Worm (Caenorhabditis elegans) whole organism, mixed stage, embryonic: ENCODE data around the gene C30A5.10.

Source experiments
- bed-3 ChIP-seq: fragments of 200-800 bp; sonication (Bioruptor generic); optimal IDR thresholded peaks from 3 replicates; lab custom pipeline; 2018; ENCODE audit warnings: mild to moderate bottlenecking, missing genetic modification characterization, moderate library complexity, missing compliant biosample characterization
- blmp-1 ChIP-seq: fragments of 150-350 bp; optimal IDR thresholded peaks from 2 replicates; lab custom pipeline; 2014; ENCODE audit warnings: missing biosample characterization, missing genetic modification characterization
- ceh-39 ChIP-seq: fragments of 150-350 bp; optimal IDR thresholded peaks from 2 replicates; lab custom pipeline; 2014; ENCODE audit warnings: missing biosample characterization, missing genetic modification characterization
- ceh-43 ChIP-seq: fragments of 200-800 bp; sonication (Bioruptor generic); optimal IDR thresholded peaks from 2 replicates; lab custom pipeline; 2018; ENCODE audit warnings: mild to moderate bottlenecking, missing genetic modification characterization, moderate library complexity, missing compliant biosample characterization
- ceh-83 ChIP-seq: fragments of 200-800 bp; sonication (Bioruptor generic); optimal IDR thresholded peaks from 2 replicates; lab custom pipeline; 2018; ENCODE audit warnings: mild to moderate bottlenecking, missing genetic modification characterization, missing compliant biosample characterization
- ces-1 ChIP-seq: fragments of 150-350 bp; optimal IDR thresholded peaks from 2 replicates; lab custom pipeline; 2014; ENCODE audit warnings: missing biosample characterization, missing genetic modification reagents, missing genetic modification characterization
- cnd-1 ChIP-seq: fragments of 200-800 bp; sonication (Bioruptor generic); optimal IDR thresholded peaks from 2 replicates; lab custom pipeline; 2018; ENCODE audit warnings: mild to moderate bottlenecking, missing genetic modification characterization, missing compliant biosample characterization
- elt-1 ChIP-seq: sonication (generic microtip); optimal IDR thresholded peaks from 2 replicates; lab custom pipeline; 2017; ENCODE audit warnings: missing genetic modification characterization, mild to moderate bottlenecking, missing compliant biosample characterization, antibody characterized with exemption, moderate library complexity, borderline replicate concordance; ENCODE audit not compliant: insufficient read depth
- elt-3 ChIP-seq: fragments of 150-350 bp; optimal IDR thresholded peaks from 2 replicates; lab custom pipeline; 2014; ENCODE audit warnings: missing biosample characterization, missing genetic modification characterization
- flh-1 ChIP-seq: fragments of 200-800 bp; sonication (Bioruptor generic); optimal IDR thresholded peaks from 2 replicates; lab custom pipeline; 2018; ENCODE audit warnings: mild to moderate bottlenecking, missing genetic modification characterization, moderate library complexity, missing compliant biosample characterization
- hlh-1 ChIP-seq: fragments of 150-350 bp; optimal IDR thresholded peaks from 2 replicates; lab custom pipeline; 2014; ENCODE audit warnings: missing biosample characterization, missing genetic modification reagents, missing genetic modification characterization
- lin-13 ChIP-seq: fragments of 150-350 bp; optimal IDR thresholded peaks from 2 replicates; lab custom pipeline; 2014; ENCODE audit warnings: missing biosample characterization, missing genetic modification characterization
- lin-32 ChIP-seq: fragments of 200-800 bp; sonication (Bioruptor generic); optimal IDR thresholded peaks from 2 replicates; lab custom pipeline; 2018; ENCODE audit warnings: mild to moderate bottlenecking, missing genetic modification characterization, missing compliant biosample characterization
- lsy-2 ChIP-seq: fragments of 150-350 bp; optimal IDR thresholded peaks from 2 replicates; lab custom pipeline; 2014; ENCODE audit warnings: missing biosample characterization, missing genetic modification characterization
- mab-5 ChIP-seq: fragments of 150-350 bp; optimal IDR thresholded peaks from 2 replicates; lab custom pipeline; 2014; ENCODE audit warnings: missing biosample characterization, missing genetic modification characterization
- mep-1 ChIP-seq: fragments of 150-350 bp; optimal IDR thresholded peaks from 2 replicates; lab custom pipeline; 2017; ENCODE audit warnings: missing biosample characterization, missing genetic modification reagents, missing genetic modification characterization, inconsistent platforms
- mls-2 ChIP-seq: sonication (generic microtip); optimal IDR thresholded peaks from 2 replicates; lab custom pipeline; 2016; ENCODE audit warnings: mild to moderate bottlenecking, missing genetic modification characterization, moderate library complexity, missing compliant biosample characterization
- nhr-12 ChIP-seq: fragments of 150-350 bp; optimal IDR thresholded peaks from 2 replicates; lab custom pipeline; 2014; ENCODE audit warnings: missing biosample characterization, missing genetic modification characterization
- nhr-2 ChIP-seq: fragments of 150-350 bp; optimal IDR thresholded peaks from 2 replicates; lab custom pipeline; 2014; ENCODE audit warnings: missing biosample characterization, missing genetic modification characterization
- nhr-237 ChIP-seq: fragments of 150-350 bp; optimal IDR thresholded peaks from 2 replicates; lab custom pipeline; 2014; ENCODE audit warnings: missing biosample characterization, missing genetic modification characterization
- nhr-76 ChIP-seq: sonication (generic microtip); optimal IDR thresholded peaks from 2 replicates; lab custom pipeline; 2017; ENCODE audit warnings: missing biosample characterization, missing genetic modification characterization
- pha-4 ChIP-seq: fragments of 150-350 bp; optimal IDR thresholded peaks from 2 replicates; lab custom pipeline; 2018; ENCODE audit warnings: missing biosample characterization, missing genetic modification reagents, missing genetic modification characterization
- sem-2 ChIP-seq: fragments of 200-800 bp; sonication (Bioruptor generic); optimal IDR thresholded peaks from 2 replicates; lab custom pipeline; 2018; ENCODE audit warnings: mild to moderate bottlenecking, missing genetic modification characterization, missing compliant biosample characterization
- snpc-4 ChIP-seq: fragments of 150-350 bp; optimal IDR thresholded peaks from 2 replicates; lab custom pipeline; 2014; ENCODE audit warnings: missing biosample characterization, missing genetic modification characterization
- sptf-1 ChIP-seq: sonication (generic microtip); optimal IDR thresholded peaks from 2 replicates; lab custom pipeline; 2017; ENCODE audit warnings: mild to moderate bottlenecking, missing genetic modification characterization, moderate library complexity, missing compliant biosample characterization
- tbx-8 ChIP-seq: fragments of 200-800 bp; sonication (Bioruptor generic); optimal IDR thresholded peaks from 2 replicates; lab custom pipeline; 2018; ENCODE audit warnings: mild to moderate bottlenecking, missing genetic modification characterization, moderate library complexity, missing compliant biosample characterization
- unc-120 ChIP-seq: sonication (generic microtip); optimal IDR thresholded peaks from 2 replicates; lab custom pipeline; 2017; ENCODE audit warnings: missing genetic modification characterization, missing compliant biosample characterization; ENCODE audit not compliant: poor library complexity, severe bottlenecking
- unc-39 ChIP-seq: fragments of 150-350 bp; optimal IDR thresholded peaks from 2 replicates; lab custom pipeline; 2014; ENCODE audit warnings: missing biosample characterization, missing genetic modification characterization
- unc-62 ChIP-seq: fragments of 150-350 bp; optimal IDR thresholded peaks from 2 replicates; lab custom pipeline; 2014; ENCODE audit warnings: missing biosample characterization, missing genetic modification reagents, missing genetic modification characterization
- zip-8 ChIP-seq: fragments of 150-350 bp; optimal IDR thresholded peaks from 2 replicates; lab custom pipeline; 2014; ENCODE audit warnings: missing biosample characterization, missing genetic modification characterization

C30A5.10 gene

ce11 chrIII:8199060-8199459, 10.6 kb downstream of the C30A5.10 start:
- TF ChIP-seq pha-4 (no peak), mab-5 (tag; lab: Kevin White, UChicago) (no peak), blmp-1 (no peak), mep-1 (tag; lab: Kevin White, UChicago) (no peak), lsy-2 (tag; lab: Kevin White, UChicago) (no peak), sem-2 (GFP tag; lab: Kevin White, UChicago) (no peak), cnd-1 (tag; lab: Kevin White, UChicago) (no peak), elt-3 (tag; lab: Kevin White, UChicago) (no peak)
- TF ChIP-seq, all 35 proteins: peak for 0

ce11 chrIII:8191695-8192094, 18.0 kb downstream of the C30A5.10 start, which contains the start of gene C50C3.1:
Gene C50C3.1 (plus strand): TSS chrIII:8191995.
- TF ChIP-seq sem-2 (GFP tag; lab: Kevin White, UChicago) = no peak
- TF ChIP-seq tbx-8 = no peak
- no peak for TF ChIP-seq elt-1 (tag; lab: Kevin White, UChicago)
- TF ChIP-seq, all 35 proteins: peak for 0

ce11 chrIII:8190505-8190904, 19.2 kb downstream of the C30A5.10 start, which contains the start of gene C50C3.19:
Gene C50C3.19 (plus strand): TSS chrIII:8190805.
- TF ChIP-seq bed-3 (GFP tag; lab: Kevin White, UChicago) (no peak), ces-1 (GFP tag; lab: Kevin White, UChicago) (no peak)

- TF ChIP-seq cnd-1 (tag; lab: Kevin White, UChicago) = no peak
- no peak for TF ChIP-seq zip-8 (tag; lab: Kevin White, UChicago)
- TF ChIP-seq nhr-2 (tag; lab: Kevin White, UChicago) = no peak
- no peak for TF ChIP-seq pha-4
- no peak for TF ChIP-seq mls-2
- TF ChIP-seq ceh-43 = no peak
These were observed 24.5 kb downstream of the C30A5.10 start for ce11 chrIII:8185130-8185529.

ce11 chrIII:8182573-8182972, 27.1 kb downstream of the C30A5.10 start:
- TF ChIP-seq ceh-43 = no peak
- TF ChIP-seq nhr-2 (tag; lab: Kevin White, UChicago) = no peak
- no peak for TF ChIP-seq flh-1 (GFP tag; lab: Kevin White, UChicago)
- no peak for TF ChIP-seq sem-2 (GFP tag; lab: Kevin White, UChicago)
- no peak for TF ChIP-seq elt-3 (tag; lab: Kevin White, UChicago)
- no peak for TF ChIP-seq tbx-8
- no peak for TF ChIP-seq mab-5 (tag; lab: Kevin White, UChicago)
- no peak for TF ChIP-seq nhr-12 (tag; lab: Kevin White, UChicago)
- TF ChIP-seq ceh-83 (GFP tag; lab: Kevin White, UChicago) = no peak
- TF ChIP-seq lin-32 (GFP tag; lab: Kevin White, UChicago) = no peak
- TF ChIP-seq lin-13 (tag; lab: Kevin White, UChicago) = no peak
- no peak for TF ChIP-seq ceh-39 (tag; lab: Kevin White, UChicago)

ce11 chrIII:8181581-8181980, 28.1 kb downstream of the C30A5.10 start, which contains the start of gene spc-2:
Gene spc-2 (plus strand): TSS chrIII:8181881.
- TF ChIP-seq sptf-1 = no peak
- no peak for TF ChIP-seq unc-120 (tag; lab: Kevin White, UChicago)
- no peak for TF ChIP-seq nhr-76 (tag; lab: Kevin White, UChicago)
- no peak for TF ChIP-seq flh-1 (GFP tag; lab: Kevin White, UChicago)
- TF ChIP-seq nhr-237 (tag; lab: Kevin White, UChicago) = no peak
- TF ChIP-seq mep-1 (tag; lab: Kevin White, UChicago) = no peak
- TF ChIP-seq unc-62 (GFP tag; lab: Kevin White, UChicago) = no peak
- TF ChIP-seq ces-1 (GFP tag; lab: Kevin White, UChicago) = no peak
- TF ChIP-seq lsy-2 (tag; lab: Kevin White, UChicago) = no peak
- TF ChIP-seq cnd-1 (tag; lab: Kevin White, UChicago) = no peak
- no peak for TF ChIP-seq ceh-83 (GFP tag; lab: Kevin White, UChicago)

- TF ChIP-seq unc-62 (GFP tag; lab: Kevin White, UChicago) (no peak), snpc-4 (tag; lab: Kevin White, UChicago) (no peak), hlh-1 (tag; lab: Kevin White, UChicago) (no peak), elt-1 (tag; lab: Kevin White, UChicago) (no peak), flh-1 (GFP tag; lab: Kevin White, UChicago) (no peak), unc-39 (no peak), nhr-237 (tag; lab: Kevin White, UChicago) (no peak), ceh-83 (GFP tag; lab: Kevin White, UChicago) (no peak)
These were observed 30.8 kb downstream of the C30A5.10 start, which contains the start of gene C50C3.5 for ce11 chrIII:8178924-8179323. Gene C50C3.5 (plus strand): TSS chrIII:8179224.
